Worm (Caenorhabditis elegans) whole organism, mixed stage, embryonic: ENCODE data around the gene sap-49.
A peak's percentile ranks its signal among the peaks of the same experiment; 100 is the strongest.

Experiments used
- bed-3 ChIP-seq: fragments of 200-800 bp; sonication (Bioruptor generic); optimal IDR thresholded peaks from 3 replicates; lab custom pipeline; 2018; ENCODE audit warnings: mild to moderate bottlenecking, missing genetic modification characterization, moderate library complexity, missing compliant biosample characterization
- blmp-1 ChIP-seq: fragments of 150-350 bp; optimal IDR thresholded peaks from 2 replicates; lab custom pipeline; 2014; ENCODE audit warnings: missing biosample characterization, missing genetic modification characterization
- ceh-39 ChIP-seq: fragments of 150-350 bp; optimal IDR thresholded peaks from 2 replicates; lab custom pipeline; 2014; ENCODE audit warnings: missing biosample characterization, missing genetic modification characterization
- ceh-43 ChIP-seq: fragments of 200-800 bp; sonication (Bioruptor generic); optimal IDR thresholded peaks from 2 replicates; lab custom pipeline; 2018; ENCODE audit warnings: mild to moderate bottlenecking, missing genetic modification characterization, moderate library complexity, missing compliant biosample characterization
- ceh-83 ChIP-seq: fragments of 200-800 bp; sonication (Bioruptor generic); optimal IDR thresholded peaks from 2 replicates; lab custom pipeline; 2018; ENCODE audit warnings: mild to moderate bottlenecking, missing genetic modification characterization, missing compliant biosample characterization
- ces-1 ChIP-seq: fragments of 150-350 bp; optimal IDR thresholded peaks from 2 replicates; lab custom pipeline; 2014; ENCODE audit warnings: missing biosample characterization, missing genetic modification reagents, missing genetic modification characterization
- cnd-1 ChIP-seq: fragments of 200-800 bp; sonication (Bioruptor generic); optimal IDR thresholded peaks from 2 replicates; lab custom pipeline; 2018; ENCODE audit warnings: mild to moderate bottlenecking, missing genetic modification characterization, missing compliant biosample characterization
- drap-1 ChIP-seq: fragments of 200-800 bp; sonication (Bioruptor generic); optimal IDR thresholded peaks from 3 replicates; lab custom pipeline; 2018; ENCODE audit warnings: mild to moderate bottlenecking, missing genetic modification characterization, missing compliant biosample characterization
- elt-1 ChIP-seq: sonication (generic microtip); optimal IDR thresholded peaks from 2 replicates; lab custom pipeline; 2017; ENCODE audit warnings: missing genetic modification characterization, mild to moderate bottlenecking, missing compliant biosample characterization, antibody characterized with exemption, moderate library complexity, borderline replicate concordance; ENCODE audit not compliant: insufficient read depth
- elt-3 ChIP-seq: fragments of 150-350 bp; optimal IDR thresholded peaks from 2 replicates; lab custom pipeline; 2014; ENCODE audit warnings: missing biosample characterization, missing genetic modification characterization
- flh-1 ChIP-seq: fragments of 200-800 bp; sonication (Bioruptor generic); optimal IDR thresholded peaks from 2 replicates; lab custom pipeline; 2018; ENCODE audit warnings: mild to moderate bottlenecking, missing genetic modification characterization, moderate library complexity, missing compliant biosample characterization
- ham-2 ChIP-seq: fragments of 200-800 bp; sonication (Bioruptor generic); optimal IDR thresholded peaks from 2 replicates; lab custom pipeline; 2018; ENCODE audit warnings: mild to moderate bottlenecking, missing genetic modification characterization, missing compliant biosample characterization
- hlh-1 ChIP-seq: fragments of 150-350 bp; optimal IDR thresholded peaks from 2 replicates; lab custom pipeline; 2014; ENCODE audit warnings: missing biosample characterization, missing genetic modification reagents, missing genetic modification characterization
- lin-13 ChIP-seq: fragments of 150-350 bp; optimal IDR thresholded peaks from 2 replicates; lab custom pipeline; 2014; ENCODE audit warnings: missing biosample characterization, missing genetic modification characterization
- lin-32 ChIP-seq: fragments of 200-800 bp; sonication (Bioruptor generic); optimal IDR thresholded peaks from 2 replicates; lab custom pipeline; 2018; ENCODE audit warnings: mild to moderate bottlenecking, missing genetic modification characterization, missing compliant biosample characterization
- lsy-2 ChIP-seq: fragments of 150-350 bp; optimal IDR thresholded peaks from 2 replicates; lab custom pipeline; 2014; ENCODE audit warnings: missing biosample characterization, missing genetic modification characterization
- mab-5 ChIP-seq: fragments of 150-350 bp; optimal IDR thresholded peaks from 2 replicates; lab custom pipeline; 2014; ENCODE audit warnings: missing biosample characterization, missing genetic modification characterization
- mep-1 ChIP-seq: fragments of 150-350 bp; optimal IDR thresholded peaks from 2 replicates; lab custom pipeline; 2017; ENCODE audit warnings: missing biosample characterization, missing genetic modification reagents, missing genetic modification characterization, inconsistent platforms
- mls-2 ChIP-seq: sonication (generic microtip); optimal IDR thresholded peaks from 2 replicates; lab custom pipeline; 2016; ENCODE audit warnings: mild to moderate bottlenecking, missing genetic modification characterization, moderate library complexity, missing compliant biosample characterization
- nhr-12 ChIP-seq: fragments of 150-350 bp; optimal IDR thresholded peaks from 2 replicates; lab custom pipeline; 2014; ENCODE audit warnings: missing biosample characterization, missing genetic modification characterization
- nhr-2 ChIP-seq: fragments of 150-350 bp; optimal IDR thresholded peaks from 2 replicates; lab custom pipeline; 2014; ENCODE audit warnings: missing biosample characterization, missing genetic modification characterization
- nhr-237 ChIP-seq: fragments of 150-350 bp; optimal IDR thresholded peaks from 2 replicates; lab custom pipeline; 2014; ENCODE audit warnings: missing biosample characterization, missing genetic modification characterization
- nhr-28 ChIP-seq: fragments of 150-350 bp; optimal IDR thresholded peaks from 2 replicates; lab custom pipeline; 2014; ENCODE audit warnings: missing biosample characterization, missing genetic modification characterization
- nhr-76 ChIP-seq: sonication (generic microtip); optimal IDR thresholded peaks from 2 replicates; lab custom pipeline; 2017; ENCODE audit warnings: missing biosample characterization, missing genetic modification characterization
- pha-4 ChIP-seq: fragments of 150-350 bp; optimal IDR thresholded peaks from 2 replicates; lab custom pipeline; 2018; ENCODE audit warnings: missing biosample characterization, missing genetic modification reagents, missing genetic modification characterization
- sem-2 ChIP-seq: fragments of 200-800 bp; sonication (Bioruptor generic); optimal IDR thresholded peaks from 2 replicates; lab custom pipeline; 2018; ENCODE audit warnings: mild to moderate bottlenecking, missing genetic modification characterization, missing compliant biosample characterization
- snpc-4 ChIP-seq: fragments of 150-350 bp; optimal IDR thresholded peaks from 2 replicates; lab custom pipeline; 2014; ENCODE audit warnings: missing biosample characterization, missing genetic modification characterization
- sptf-1 ChIP-seq: sonication (generic microtip); optimal IDR thresholded peaks from 2 replicates; lab custom pipeline; 2017; ENCODE audit warnings: mild to moderate bottlenecking, missing genetic modification characterization, moderate library complexity, missing compliant biosample characterization
- tbx-8 ChIP-seq: fragments of 200-800 bp; sonication (Bioruptor generic); optimal IDR thresholded peaks from 2 replicates; lab custom pipeline; 2018; ENCODE audit warnings: mild to moderate bottlenecking, missing genetic modification characterization, moderate library complexity, missing compliant biosample characterization
- unc-120 ChIP-seq: sonication (generic microtip); optimal IDR thresholded peaks from 2 replicates; lab custom pipeline; 2017; ENCODE audit warnings: missing genetic modification characterization, missing compliant biosample characterization; ENCODE audit not compliant: poor library complexity, severe bottlenecking
- unc-39 ChIP-seq: fragments of 150-350 bp; optimal IDR thresholded peaks from 2 replicates; lab custom pipeline; 2014; ENCODE audit warnings: missing biosample characterization, missing genetic modification characterization
- unc-62 ChIP-seq: fragments of 150-350 bp; optimal IDR thresholded peaks from 2 replicates; lab custom pipeline; 2014; ENCODE audit warnings: missing biosample characterization, missing genetic modification reagents, missing genetic modification characterization
- zip-8 ChIP-seq: fragments of 150-350 bp; optimal IDR thresholded peaks from 2 replicates; lab custom pipeline; 2014; ENCODE audit warnings: missing biosample characterization, missing genetic modification characterization

Gene sap-49

DNA sequence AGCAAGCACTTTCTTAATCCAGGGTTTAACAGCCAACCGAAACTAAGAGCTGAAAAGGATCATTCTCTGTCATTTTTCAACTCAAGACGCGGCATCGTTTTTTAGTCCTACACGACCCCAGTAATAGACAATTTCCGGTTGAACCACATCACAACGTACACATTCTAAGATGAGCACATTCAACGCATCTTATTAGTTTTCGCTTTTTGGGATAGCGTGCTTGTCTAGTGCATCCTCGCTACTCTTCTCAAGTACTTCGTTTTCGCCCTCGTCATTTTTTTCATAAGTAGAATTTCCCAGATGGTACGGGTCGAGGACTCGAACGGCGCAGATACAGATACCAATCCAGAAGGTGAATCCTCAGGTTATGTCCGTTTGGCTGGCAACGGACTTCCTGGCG is 6.7 kb upstream of the sap-49 start, which contains the start of gene T05H10.1:
Gene T05H10.1 (plus strand): TSS at position 301 of the 400 bp plus-strand sequence.
- no peak for TF ChIP-seq sem-2 (GFP tag; lab: Kevin White, UChicago)
- TF ChIP-seq mep-1 (tag; lab: Kevin White, UChicago) = no peak
- no peak for TF ChIP-seq mls-2 (tag; lab: Kevin White, UChicago)
- TF ChIP-seq nhr-2 (tag; lab: Kevin White, UChicago) = no peak
- TF ChIP-seq hlh-1 = no peak
- TF ChIP-seq nhr-28 (tag; lab: Kevin White, UChicago) = no peak
- TF ChIP-seq unc-120 (tag; lab: Kevin White, UChicago) = no peak
- no peak for TF ChIP-seq zip-8 (tag; lab: Kevin White, UChicago)
- TF ChIP-seq pha-4 (tag; lab: Kevin White, UChicago) = no peak
- TF ChIP-seq unc-62 (GFP tag; lab: Kevin White, UChicago) = no peak
- TF ChIP-seq ceh-39 = no peak
- no peak for TF ChIP-seq ham-2 (GFP tag; lab: Kevin White, UChicago)
- no peak for TF ChIP-seq sptf-1 (tag; lab: Kevin White, UChicago)
- TF ChIP-seq ceh-43 (GFP tag; lab: Kevin White, UChicago) = no peak
- TF ChIP-seq bed-3 (GFP tag; lab: Kevin White, UChicago) = no peak
- TF ChIP-seq nhr-12 (tag; lab: Kevin White, UChicago) = no peak
- no peak for TF ChIP-seq lin-32 (GFP tag; lab: Kevin White, UChicago)
- TF ChIP-seq tbx-8 (GFP tag; lab: Kevin White, UChicago) = no peak
- TF ChIP-seq flh-1 (GFP tag; lab: Kevin White, UChicago) = no peak
- TF ChIP-seq snpc-4 (tag; lab: Kevin White, UChicago) = no peak

DNA sequence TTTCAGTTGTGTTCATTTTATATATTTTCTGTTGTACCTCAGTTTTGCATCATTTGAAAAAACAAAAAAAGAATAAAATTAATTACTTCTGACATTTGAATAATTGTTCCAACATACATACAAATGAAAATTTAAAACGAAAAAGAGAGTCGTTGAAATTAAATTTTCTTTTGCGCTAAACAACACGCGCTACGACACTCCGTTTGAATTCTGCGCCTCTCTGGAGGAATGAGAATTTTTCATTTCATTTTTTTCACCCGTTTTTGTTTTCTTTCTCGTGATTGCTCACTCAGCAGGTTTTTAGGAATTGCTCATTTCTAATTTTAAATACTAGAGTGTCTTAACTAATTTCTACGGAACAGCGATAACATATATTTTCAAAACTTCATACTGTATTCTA is 6.1 kb upstream of the sap-49 start:
- TF ChIP-seq nhr-28 (tag; lab: Kevin White, UChicago) (no peak), lsy-2 (peak; percentile 33), sptf-1 (tag; lab: Kevin White, UChicago) (no peak), ces-1 (GFP tag; lab: Kevin White, UChicago) (peak; percentile 88), unc-62 (GFP tag; lab: Kevin White, UChicago) (no peak), blmp-1 (tag; lab: Kevin White, UChicago) (no peak), elt-1 (tag; lab: Kevin White, UChicago) (no peak), elt-3 (tag; lab: Kevin White, UChicago) (no peak), snpc-4 (tag; lab: Kevin White, UChicago) (no peak), mab-5 (tag; lab: Kevin White, UChicago) (no peak), ceh-83 (no peak), tbx-8 (GFP tag; lab: Kevin White, UChicago) (no peak)

DNA sequence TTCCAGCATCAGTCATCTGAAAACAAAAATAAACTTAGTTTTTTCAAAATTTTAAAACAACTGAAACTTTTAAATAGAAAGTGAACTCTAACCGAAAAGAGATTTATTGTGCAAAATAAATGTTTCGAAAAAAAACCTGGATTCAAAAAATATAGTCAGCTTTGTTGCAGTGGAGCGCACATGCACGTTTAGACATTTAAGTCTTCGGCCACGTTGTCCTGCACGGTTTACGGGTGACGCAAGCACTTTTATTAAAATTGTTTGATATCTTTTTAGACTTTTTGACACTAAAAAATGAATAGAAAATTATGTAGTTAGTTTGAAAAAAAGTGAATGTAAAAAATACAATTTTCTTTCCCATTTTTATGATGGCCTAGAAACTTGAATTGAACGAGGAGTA is 3.8 kb upstream of the sap-49 start, which contains the start of the genes ubh-4 and algn-6:
Gene ubh-4 (minus strand): TSS at position 182 of the 400 bp plus-strand sequence.
Gene algn-6 (plus strand): TSS at position 387 of the 400 bp plus-strand sequence.
- TF ChIP-seq elt-3 (tag; lab: Kevin White, UChicago) = no peak
- no peak for TF ChIP-seq nhr-76 (tag; lab: Kevin White, UChicago)
- no peak for TF ChIP-seq pha-4 (tag; lab: Kevin White, UChicago)
- peak; percentile 59 for TF ChIP-seq mep-1 (tag; lab: Kevin White, UChicago)
- no peak for TF ChIP-seq unc-120 (tag; lab: Kevin White, UChicago)
- no peak for TF ChIP-seq mab-5 (tag; lab: Kevin White, UChicago)
- TF ChIP-seq ceh-39 = peak; percentile 16
- TF ChIP-seq lin-32 (GFP tag; lab: Kevin White, UChicago) = no peak
- no peak for TF ChIP-seq ceh-83
- peak; percentile 90 for TF ChIP-seq lsy-2
- no peak for TF ChIP-seq snpc-4 (tag; lab: Kevin White, UChicago)
- TF ChIP-seq, all 35 proteins: peak for 3

DNA sequence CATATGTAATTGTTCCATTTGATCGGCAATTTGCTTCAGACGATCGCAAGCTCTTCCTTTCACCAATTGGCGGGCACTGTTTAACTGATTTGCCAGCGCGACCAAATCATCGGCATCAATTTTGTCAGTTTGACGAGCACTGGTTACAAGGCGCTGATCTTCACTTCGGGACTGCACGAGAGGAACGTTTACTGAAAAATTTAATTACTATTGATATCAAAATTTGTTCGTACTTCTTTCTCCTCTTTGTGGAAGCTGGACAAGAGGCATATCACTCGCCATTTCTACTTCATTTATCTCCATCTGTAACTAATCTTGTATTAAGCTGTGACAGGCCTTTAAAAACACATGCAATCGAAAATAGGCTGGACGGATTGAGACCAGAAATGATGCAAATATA is 2.3 kb upstream of the sap-49 start, which contains the start of gene C08B11.9:
Gene C08B11.9 (minus strand): TSS at position 307 of the 400 bp plus-strand sequence.
- no peak for TF ChIP-seq blmp-1 (tag; lab: Kevin White, UChicago)
- no peak for TF ChIP-seq tbx-8 (GFP tag; lab: Kevin White, UChicago)
- no peak for TF ChIP-seq drap-1 (GFP tag; lab: Kevin White, UChicago)
- no peak for TF ChIP-seq unc-62 (GFP tag; lab: Kevin White, UChicago)
- no peak for TF ChIP-seq mep-1 (tag; lab: Kevin White, UChicago)
- no peak for TF ChIP-seq bed-3 (GFP tag; lab: Kevin White, UChicago)
- no peak for TF ChIP-seq cnd-1 (tag; lab: Kevin White, UChicago)
- no peak for TF ChIP-seq elt-3 (tag; lab: Kevin White, UChicago)
- TF ChIP-seq sem-2 (GFP tag; lab: Kevin White, UChicago) = no peak
- TF ChIP-seq lin-13 (tag; lab: Kevin White, UChicago) = no peak
- TF ChIP-seq unc-39 (tag; lab: Kevin White, UChicago) = no peak
- no peak for TF ChIP-seq pha-4 (tag; lab: Kevin White, UChicago)
- TF ChIP-seq lin-32 (GFP tag; lab: Kevin White, UChicago) = no peak
- TF ChIP-seq hlh-1 = no peak
- no peak for TF ChIP-seq nhr-12 (tag; lab: Kevin White, UChicago)
- no peak for TF ChIP-seq ceh-43 (GFP tag; lab: Kevin White, UChicago)
- no peak for TF ChIP-seq nhr-237 (tag; lab: Kevin White, UChicago)
- TF ChIP-seq, all 35 proteins: peak for 0
